Worm (Caenorhabditis elegans): ENCODE results near the gene sdz-5.

DNA sequence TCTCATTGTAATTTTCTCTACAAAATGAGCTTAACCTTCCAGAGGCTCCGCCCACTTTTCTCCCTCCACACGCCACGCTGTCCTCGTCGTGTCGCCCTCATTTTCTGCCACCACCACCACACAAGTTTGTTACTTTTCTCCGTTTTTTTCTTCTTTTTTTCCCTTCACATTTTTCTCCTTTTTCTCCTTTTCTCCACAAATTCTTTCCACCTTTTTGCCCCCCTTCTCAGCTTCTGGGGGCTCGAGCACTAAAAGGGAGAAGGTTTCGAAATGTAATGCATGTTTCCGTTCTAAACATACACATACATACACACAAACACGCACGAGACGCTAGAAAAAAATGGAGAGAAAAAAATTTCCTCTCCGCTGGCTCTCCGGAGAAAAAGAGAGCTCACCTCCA lies 31.9 kb upstream of the sdz-5 start, which contains the start of gene nhr-88:
- TF ChIP-seq him-1 (tag; optimal IDR thresholded peaks at IDR 0.05) (no peak), W03F9.2 (tag; optimal IDR thresholded peaks at IDR 0.05) (no peak)

All from whole organism, L4/young adult.